Worm (Caenorhabditis elegans) whole organism, late embryonic: Measurements from ENCODE around the gene C17H11.6.

Experiments used
- C08G9.2 ChIP-seq: sonication (generic microtip); optimal IDR thresholded peaks from 2 replicates; lab custom pipeline; 2016; ENCODE audit warnings: mild to moderate bottlenecking, missing genetic modification characterization, moderate library complexity, missing compliant biosample characterization
- K02D7.2 ChIP-seq: sonication (generic microtip); optimal IDR thresholded peaks from 2 replicates; lab custom pipeline; 2017; ENCODE audit warnings: mild to moderate bottlenecking, missing genetic modification characterization, missing compliant biosample characterization
- K09A11.1 ChIP-seq: sonication (generic microtip); optimal IDR thresholded peaks from 2 replicates; lab custom pipeline; 2017; ENCODE audit warnings: antibody characterized with exemption, mild to moderate bottlenecking, missing genetic modification characterization, missing compliant biosample characterization; ENCODE audit not compliant: insufficient read depth
- T23F11.4 ChIP-seq: fragments of 200-800 bp; sonication (Bioruptor generic); optimal IDR thresholded peaks from 2 replicates; lab custom pipeline; 2018; ENCODE audit warnings: mild to moderate bottlenecking, missing genetic modification characterization, missing compliant biosample characterization
- Y22D7AL.16 ChIP-seq: sonication (generic microtip); optimal IDR thresholded peaks from 2 replicates; lab custom pipeline; 2016; ENCODE audit warnings: missing genetic modification characterization, missing compliant biosample characterization
- ahr-1 ChIP-seq: sonication (generic microtip); optimal IDR thresholded peaks from 2 replicates; lab custom pipeline; 2016; ENCODE audit warnings: missing genetic modification characterization, missing compliant biosample characterization
- ama-1 ChIP-seq: fragments of 150-350 bp; optimal IDR thresholded peaks from 2 replicates; lab custom pipeline; 2014
- ceh-2 ChIP-seq: sonication (generic microtip); optimal IDR thresholded peaks from 2 replicates; lab custom pipeline; 2016; ENCODE audit warnings: missing genotype, missing genetic modification characterization, missing compliant biosample characterization
- ceh-22 ChIP-seq: sonication (generic microtip); optimal IDR thresholded peaks from 2 replicates; lab custom pipeline; 2017; ENCODE audit warnings: missing biosample characterization, missing genetic modification characterization
- ceh-24 ChIP-seq: sonication (generic microtip); optimal IDR thresholded peaks from 2 replicates; lab custom pipeline; 2016; ENCODE audit warnings: mild to moderate bottlenecking, missing genetic modification characterization, missing compliant biosample characterization
- ceh-45 ChIP-seq: fragments of 200-800 bp; sonication (Bioruptor generic); IDR thresholded peaks from 2 replicates; pipeline ENCODE4 v1.3.6; 2022; ENCODE audit warnings: missing genetic modification reagents, missing genetic modification characterization, missing compliant biosample characterization
- ceh-48 ChIP-seq: sonication (generic microtip); optimal IDR thresholded peaks from 2 replicates; lab custom pipeline; 2016; ENCODE audit warnings: missing genetic modification characterization, inconsistent platforms, missing compliant biosample characterization
- ceh-6 ChIP-seq: fragments of 200-800 bp; sonication (Bioruptor generic); optimal IDR thresholded peaks from 2 replicates; lab custom pipeline; 2018; ENCODE audit warnings: mild to moderate bottlenecking, missing genetic modification characterization, missing compliant biosample characterization
- ceh-9 ChIP-seq: sonication (generic microtip); optimal IDR thresholded peaks from 2 replicates; lab custom pipeline; 2016; ENCODE audit warnings: mild to moderate bottlenecking, missing genetic modification characterization, inconsistent platforms, missing compliant biosample characterization
- che-1 ChIP-seq: sonication (generic microtip); optimal IDR thresholded peaks from 2 replicates; lab custom pipeline; 2016; ENCODE audit warnings: mild to moderate bottlenecking, missing genetic modification characterization, missing compliant biosample characterization
- dmd-4 ChIP-seq: sonication (generic microtip); optimal IDR thresholded peaks from 2 replicates; lab custom pipeline; 2016; ENCODE audit warnings: borderline replicate concordance, missing genetic modification characterization, missing compliant biosample characterization
- dve-1 ChIP-seq: sonication (generic microtip); optimal IDR thresholded peaks from 2 replicates; lab custom pipeline; 2017; ENCODE audit warnings: antibody characterized with exemption, mild to moderate bottlenecking, missing genetic modification characterization, missing compliant biosample characterization
- elt-2 ChIP-seq: sonication (generic microtip); optimal IDR thresholded peaks from 2 replicates; lab custom pipeline; 2016; ENCODE audit warnings: missing genetic modification reagents, missing genetic modification characterization, missing compliant biosample characterization
- ets-4 ChIP-seq: sonication (generic microtip); optimal IDR thresholded peaks from 2 replicates; lab custom pipeline; 2016; ENCODE audit warnings: missing genetic modification characterization, missing compliant biosample characterization
- fax-1 ChIP-seq: sonication (generic microtip); optimal IDR thresholded peaks from 2 replicates; lab custom pipeline; 2016; ENCODE audit warnings: missing genotype, missing genetic modification characterization, missing compliant biosample characterization
- fkh-10 ChIP-seq: fragments of 150-350 bp; optimal IDR thresholded peaks from 2 replicates; lab custom pipeline; 2014; ENCODE audit warnings: missing biosample characterization, missing genetic modification reagents, missing genetic modification characterization
- fkh-6 ChIP-seq: sonication (generic microtip); optimal IDR thresholded peaks from 2 replicates; lab custom pipeline; 2016; ENCODE audit warnings: missing genetic modification characterization, missing compliant biosample characterization
- hlh-13 ChIP-seq: fragments of 200-800 bp; sonication (Bioruptor generic); optimal IDR thresholded peaks from 2 replicates; lab custom pipeline; 2018; ENCODE audit warnings: mild to moderate bottlenecking, missing genetic modification characterization, missing compliant biosample characterization
- hlh-30 ChIP-seq: sonication (generic microtip); optimal IDR thresholded peaks from 2 replicates; lab custom pipeline; 2017; ENCODE audit warnings: antibody characterized with exemption, missing genetic modification characterization, missing compliant biosample characterization; ENCODE audit not compliant: insufficient read depth
- hlh-6 ChIP-seq: sonication (generic microtip); optimal IDR thresholded peaks from 2 replicates; lab custom pipeline; 2016; ENCODE audit warnings: missing genotype, missing genetic modification characterization, missing compliant biosample characterization
- hlh-8 ChIP-seq: sonication (generic microtip); optimal IDR thresholded peaks from 2 replicates; lab custom pipeline; 2016; ENCODE audit warnings: missing genotype, missing genetic modification characterization, missing compliant biosample characterization
- lim-6 ChIP-seq: sonication (generic microtip); optimal IDR thresholded peaks from 2 replicates; lab custom pipeline; 2016; ENCODE audit warnings: missing genetic modification characterization, missing compliant biosample characterization
- madf-2 ChIP-seq: sonication (generic microtip); optimal IDR thresholded peaks from 2 replicates; lab custom pipeline; 2017; ENCODE audit warnings: missing genetic modification characterization, missing compliant biosample characterization
- nfya-1 ChIP-seq: sonication (generic microtip); optimal IDR thresholded peaks from 2 replicates; lab custom pipeline; 2017; ENCODE audit warnings: missing genetic modification characterization, mild to moderate bottlenecking, missing compliant biosample characterization, antibody characterized with exemption, moderate library complexity
- nhr-11 ChIP-seq: fragments of 150-350 bp; optimal IDR thresholded peaks from 2 replicates; lab custom pipeline; 2014; ENCODE audit warnings: missing biosample characterization, missing genetic modification characterization
- nhr-232 ChIP-seq: sonication (generic microtip); optimal IDR thresholded peaks from 2 replicates; lab custom pipeline; 2016; ENCODE audit warnings: missing genetic modification characterization, missing compliant biosample characterization
- npax-4 ChIP-seq: sonication (generic microtip); optimal IDR thresholded peaks from 2 replicates; lab custom pipeline; 2016; ENCODE audit warnings: missing genetic modification characterization, missing compliant biosample characterization
- odd-2 ChIP-seq: sonication (generic microtip); optimal IDR thresholded peaks from 2 replicates; lab custom pipeline; 2017; ENCODE audit warnings: antibody characterized with exemption, mild to moderate bottlenecking, missing genetic modification characterization, missing compliant biosample characterization
- pag-3 ChIP-seq: sonication (generic microtip); optimal IDR thresholded peaks from 2 replicates; lab custom pipeline; 2016; ENCODE audit warnings: missing compliant biosample characterization, missing genetic modification characterization, borderline replicate concordance
- pat-9 ChIP-seq: fragments of 200-800 bp; sonication (Bioruptor generic); optimal IDR thresholded peaks from 2 replicates; lab custom pipeline; 2018; ENCODE audit warnings: mild to moderate bottlenecking, missing genetic modification characterization, moderate library complexity, missing compliant biosample characterization
- pax-1 ChIP-seq: fragments of 150-350 bp; optimal IDR thresholded peaks from 2 replicates; lab custom pipeline; 2014; ENCODE audit warnings: missing biosample characterization, missing genetic modification characterization
- pha-2 ChIP-seq: sonication (generic microtip); optimal IDR thresholded peaks from 2 replicates; lab custom pipeline; 2017; ENCODE audit warnings: mild to moderate bottlenecking, missing genetic modification characterization, missing compliant biosample characterization
- pha-4 ChIP-seq: fragments of 150-350 bp; optimal IDR thresholded peaks from 2 replicates; lab custom pipeline; 2018; ENCODE audit warnings: missing biosample characterization, missing genetic modification reagents, missing genetic modification characterization
- pqm-1 ChIP-seq: sonication (generic microtip); optimal IDR thresholded peaks from 2 replicates; lab custom pipeline; 2016; ENCODE audit warnings: missing genetic modification characterization, missing compliant biosample characterization
- ref-2 ChIP-seq: sonication (generic microtip); optimal IDR thresholded peaks from 2 replicates; lab custom pipeline; 2016; ENCODE audit warnings: missing genetic modification characterization, missing compliant biosample characterization
- rnt-1 ChIP-seq: sonication (generic microtip); optimal IDR thresholded peaks from 2 replicates; lab custom pipeline; 2016; ENCODE audit warnings: missing genetic modification characterization, missing compliant biosample characterization
- sdc-2 ChIP-seq: sonication (generic microtip); optimal IDR thresholded peaks from 2 replicates; lab custom pipeline; 2016; ENCODE audit warnings: missing genotype, missing genetic modification characterization, missing compliant biosample characterization
- syd-9 ChIP-seq: sonication (generic microtip); optimal IDR thresholded peaks from 2 replicates; lab custom pipeline; 2016; ENCODE audit warnings: mild to moderate bottlenecking, missing genetic modification characterization, moderate library complexity, missing compliant biosample characterization
- tbx-7 ChIP-seq: sonication (generic microtip); optimal IDR thresholded peaks from 2 replicates; lab custom pipeline; 2016; ENCODE audit warnings: missing genotype, missing genetic modification characterization, missing compliant biosample characterization
- ttx-3 ChIP-seq: sonication (generic microtip); optimal IDR thresholded peaks from 2 replicates; lab custom pipeline; 2016; ENCODE audit warnings: missing genetic modification reagents, missing genetic modification characterization, missing compliant biosample characterization
- unc-3 ChIP-seq, 2 experiments: fragments of 200-800 bp in 1 of 2; sonication (Bioruptor generic) in 1 of 2; sonication (generic microtip) in 1 of 2; conservative IDR thresholded peaks in 1 of 2; optimal IDR thresholded peaks in 1 of 2; 2 replicates each; pipeline versions ENCODE4 v1.3.6 to Lab custom; 2016 to 2022; ENCODE audit warnings: missing compliant biosample characterization in 2 of 2, missing genetic modification characterization in 2 of 2, missing genetic modification reagents in 1 of 2
- unc-42 ChIP-seq: sonication (generic microtip); optimal IDR thresholded peaks from 2 replicates; lab custom pipeline; 2016; ENCODE audit warnings: missing genotype, missing genetic modification characterization, missing compliant biosample characterization
- ztf-16 ChIP-seq: sonication (generic microtip); optimal IDR thresholded peaks from 2 replicates; lab custom pipeline; 2017; ENCODE audit warnings: missing genetic modification characterization, missing compliant biosample characterization

The C17H11.6 gene

ce11 chrX:8173610-8174009 lies 30.0 kb downstream of the C17H11.6 start, which contains the start of gene C17H11.1:
TSS of gene C17H11.1 (plus strand) at chrX:8173910.
- no peak for TF ChIP-seq madf-2 (tag; lab: Kevin White, UChicago)
- TF ChIP-seq unc-3 (GFP tag; conservative IDR thresholded peaks at IDR 0.05; lab: Robert Waterston, UW) = no peak
- TF ChIP-seq unc-3 (tag; optimal IDR thresholded peaks at IDR 0.05; lab: Kevin White, UChicago) = no peak
- TF ChIP-seq nhr-11 (tag; lab: Kevin White, UChicago) = no peak
- TF ChIP-seq ahr-1 (tag; lab: Kevin White, UChicago) = no peak
- TF ChIP-seq pha-2 (tag; lab: Kevin White, UChicago) = no peak
- no peak for TF ChIP-seq fkh-10
- no peak for TF ChIP-seq odd-2 (tag; lab: Kevin White, UChicago)
- TF ChIP-seq nhr-232 (tag; lab: Kevin White, UChicago) = no peak
- no peak for TF ChIP-seq ztf-16 (tag; lab: Kevin White, UChicago)
- no peak for TF ChIP-seq fax-1 (tag; lab: Kevin White, UChicago)
- TF ChIP-seq hlh-8 (tag; lab: Kevin White, UChicago) = no peak
- no peak for TF ChIP-seq rnt-1
- no peak for TF ChIP-seq ceh-48

ce11 chrX:8169534-8169933 lies 34.0 kb downstream of the C17H11.6 start, which contains the start of gene C17H11.2:
TSS of gene C17H11.2 (plus strand) at chrX:8169930.
- TF ChIP-seq Y22D7AL.16 (tag; lab: Kevin White, UChicago) = no peak
- no peak for TF ChIP-seq rnt-1
- no peak for TF ChIP-seq ceh-22 (tag; lab: Kevin White, UChicago)
- peak; percentile 24 for TF ChIP-seq nfya-1 (tag; lab: Kevin White, UChicago)
- no peak for TF ChIP-seq pqm-1 (tag; lab: Kevin White, UChicago)
- TF ChIP-seq unc-42 = peak; percentile 39
- no peak for TF ChIP-seq T23F11.4 (GFP tag; lab: Kevin White, UChicago)
- TF ChIP-seq hlh-30 (tag; lab: Kevin White, UChicago) = no peak
- no peak for TF ChIP-seq ceh-2 (tag; lab: Kevin White, UChicago)
- TF ChIP-seq fkh-6 (tag; lab: Kevin White, UChicago) = no peak
- TF ChIP-seq K02D7.2 (tag; lab: Kevin White, UChicago) = no peak
- no peak for TF ChIP-seq ttx-3
- no peak for TF ChIP-seq ceh-24 (tag; lab: Kevin White, UChicago)
- no peak for TF ChIP-seq odd-2 (tag; lab: Kevin White, UChicago)
- no peak for TF ChIP-seq hlh-13 (GFP tag; lab: Kevin White, UChicago)

- TF ChIP-seq tbx-7 (tag; lab: Kevin White, UChicago) (no peak), elt-2 (no peak), hlh-6 (tag; lab: Kevin White, UChicago) (no peak), K02D7.2 (tag; lab: Kevin White, UChicago) (no peak), pag-3 (tag; lab: Kevin White, UChicago) (peak; percentile 49), pat-9 (tag; lab: Kevin White, UChicago) (no peak), che-1 (no peak), lim-6 (tag; lab: Kevin White, UChicago) (no peak), sdc-2 (tag; lab: Kevin White, UChicago) (peak; percentile 65), K09A11.1 (tag; lab: Kevin White, UChicago) (no peak), hlh-30 (tag; lab: Kevin White, UChicago) (no peak), C08G9.2 (peak; percentile 33), madf-2 (tag; lab: Kevin White, UChicago) (no peak), nfya-1 (tag; lab: Kevin White, UChicago) (no peak), npax-4 (tag; lab: Kevin White, UChicago) (no peak), ceh-6 (GFP tag; lab: Kevin White, UChicago) (no peak), pha-2 (tag; lab: Kevin White, UChicago) (no peak), hlh-13 (GFP tag; lab: Kevin White, UChicago) (no peak), dve-1 (no peak), rnt-1 (no peak), ceh-9 (tag; lab: Kevin White, UChicago) (no peak), pax-1 (tag; lab: Kevin White, UChicago) (no peak), ceh-48 (peak; percentile 65), pha-4 (tag; lab: Kevin White, UChicago) (no peak), ets-4 (tag; lab: Kevin White, UChicago) (no peak), nhr-11 (tag; lab: Kevin White, UChicago) (no peak), dmd-4 (tag; lab: Kevin White, UChicago) (no peak), syd-9 (no peak), ref-2 (tag; lab: Kevin White, UChicago) (no peak), ama-1 (lab: Kevin White, UChicago) (no peak), T23F11.4 (GFP tag; lab: Kevin White, UChicago) (peak; percentile 43), ceh-45 (GFP tag; lab: Robert Waterston, UW) (no peak)
Measured at ce11 chrX:8163555-8163954, 40.0 kb downstream of the C17H11.6 start.
